Worm (Caenorhabditis elegans): ENCODE data around the gene her-1.

Gene her-1

DNA sequence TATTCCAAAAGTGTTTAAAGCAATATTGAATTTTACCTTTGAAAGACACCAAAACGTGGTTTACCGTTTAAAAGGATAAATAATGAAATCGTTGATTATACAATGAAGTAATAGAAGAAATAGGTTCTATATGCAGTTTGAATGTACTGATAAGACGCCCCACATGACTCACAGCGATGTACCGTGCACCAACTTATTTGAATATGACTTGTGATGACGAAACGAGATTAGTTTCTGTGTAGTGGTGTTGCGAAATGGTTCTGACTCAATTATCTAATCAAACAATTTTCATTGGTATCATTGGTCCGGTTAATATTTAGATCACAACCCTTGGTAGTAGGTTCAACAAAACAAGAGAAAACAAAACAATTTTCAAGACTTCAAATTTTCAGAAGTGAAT lies 14.4 kb downstream of the her-1 start:
- TF ChIP-seq ceh-39 (tag; optimal IDR thresholded peaks at IDR 0.05): no peak
- no peak for TF ChIP-seq M03D4.4 (tag; optimal IDR thresholded peaks at IDR 0.05)
- TF ChIP-seq nhr-12 (tag; optimal IDR thresholded peaks at IDR 0.05): no peak
- no peak for TF ChIP-seq elt-3 (tag; optimal IDR thresholded peaks at IDR 0.05)
- no peak for TF ChIP-seq ham-2 (GFP tag; optimal IDR thresholded peaks at IDR 0.05)
- no peak for TF ChIP-seq unc-39 (tag; optimal IDR thresholded peaks at IDR 0.05)
- no peak for TF ChIP-seq flh-1 (GFP tag; optimal IDR thresholded peaks at IDR 0.05)
- TF ChIP-seq elt-1 (tag; optimal IDR thresholded peaks at IDR 0.05; ENCODE audit: borderline replicate concordance, insufficient read depth): no peak
- no peak for TF ChIP-seq unc-62 (GFP tag; optimal IDR thresholded peaks at IDR 0.05)

DNA sequence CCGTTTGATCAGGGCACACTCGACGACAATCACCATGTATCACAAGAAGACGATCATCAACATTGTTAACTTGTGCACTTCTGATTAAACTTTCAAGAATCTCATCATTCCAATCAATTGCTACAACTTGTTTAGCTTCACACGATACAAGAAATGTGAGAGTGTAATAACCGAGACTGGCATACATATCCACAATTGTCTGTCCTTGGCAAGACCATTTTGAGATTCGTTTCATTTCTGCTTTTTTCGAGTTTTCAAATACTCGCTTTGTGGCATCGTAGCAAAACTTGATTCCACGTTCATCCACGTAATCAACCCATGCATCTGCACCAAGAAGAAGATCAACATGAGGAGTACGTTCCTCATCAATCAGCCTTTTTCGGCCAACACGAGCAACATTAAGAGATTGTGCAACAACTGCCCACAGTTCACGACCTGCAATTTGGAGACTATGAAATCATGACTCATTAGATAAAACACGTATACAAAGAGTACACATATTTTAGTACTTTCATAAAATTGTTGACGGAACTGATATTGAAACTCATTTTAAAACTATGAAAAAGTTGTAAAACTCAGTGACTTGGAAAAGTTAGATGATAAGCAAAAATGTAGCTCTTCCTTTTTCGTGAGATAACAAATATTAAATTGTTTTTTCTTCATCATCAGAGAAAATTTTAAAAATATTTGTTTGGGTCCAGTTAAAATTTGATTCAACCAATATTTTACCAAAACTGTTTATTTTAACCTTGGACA lies 15.8 kb downstream of the her-1 start:
- TF ChIP-seq nhr-76 (tag; optimal IDR thresholded peaks at IDR 0.05): no peak
- no peak for TF ChIP-seq unc-39 (tag; optimal IDR thresholded peaks at IDR 0.05)
- no peak for TF ChIP-seq unc-120 (tag; optimal IDR thresholded peaks at IDR 0.05; ENCODE audit: poor library complexity, severe bottlenecking)
- TF ChIP-seq ces-1 (GFP tag; optimal IDR thresholded peaks at IDR 0.05): no peak
- no peak for TF ChIP-seq lsy-2 (tag; optimal IDR thresholded peaks at IDR 0.05)
- no peak for TF ChIP-seq mab-5 (tag; optimal IDR thresholded peaks at IDR 0.05)
- no peak for TF ChIP-seq mep-1 (tag; optimal IDR thresholded peaks at IDR 0.05)
- TF ChIP-seq flh-1 (GFP tag; optimal IDR thresholded peaks at IDR 0.05): no peak
- no peak for TF ChIP-seq M03D4.4 (tag; optimal IDR thresholded peaks at IDR 0.05)
- TF ChIP-seq nhr-28 (tag; optimal IDR thresholded peaks at IDR 0.05): no peak
- TF ChIP-seq blmp-1 (tag; optimal IDR thresholded peaks at IDR 0.05): no peak

DNA sequence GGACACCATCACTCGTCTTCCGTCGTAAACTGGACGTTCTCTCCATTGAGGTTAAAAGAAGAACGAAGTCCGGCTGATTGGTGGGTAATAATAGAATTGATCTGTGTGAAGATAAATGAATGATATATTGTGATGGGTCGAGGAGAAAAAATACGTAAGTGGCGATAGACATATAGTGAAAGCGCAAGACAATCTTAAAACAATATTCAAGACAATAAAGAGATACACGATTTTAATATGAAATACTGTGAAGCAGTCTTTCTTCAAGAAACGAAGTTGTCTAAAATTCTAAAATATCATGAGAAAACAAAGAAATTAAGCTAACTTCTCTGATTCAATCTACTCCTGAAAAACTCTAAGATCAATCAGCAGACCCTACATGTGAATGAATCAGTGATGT lies 16.7 kb downstream of the her-1 start, which contains the start of gene F40F9.10:
F40F9.10 (minus strand) TSS at position 101 of the 400 bp plus-strand sequence.
- TF ChIP-seq cnd-1 (tag; optimal IDR thresholded peaks at IDR 0.05): no peak
- no peak for TF ChIP-seq blmp-1 (tag; optimal IDR thresholded peaks at IDR 0.05)
- no peak for TF ChIP-seq ztf-11 (tag; optimal IDR thresholded peaks at IDR 0.05)
- no peak for TF ChIP-seq nhr-12 (tag; optimal IDR thresholded peaks at IDR 0.05)
- TF ChIP-seq elt-3 (tag; optimal IDR thresholded peaks at IDR 0.05): no peak
- no peak for TF ChIP-seq nhr-76 (tag; optimal IDR thresholded peaks at IDR 0.05)
- no peak for TF ChIP-seq sem-2 (GFP tag; optimal IDR thresholded peaks at IDR 0.05)
- no peak for TF ChIP-seq nhr-2 (tag; optimal IDR thresholded peaks at IDR 0.05)
- TF ChIP-seq tbx-8 (GFP tag; optimal IDR thresholded peaks at IDR 0.05): no peak
- TF ChIP-seq lin-32 (GFP tag; optimal IDR thresholded peaks at IDR 0.05): no peak
- TF ChIP-seq unc-62 (GFP tag; optimal IDR thresholded peaks at IDR 0.05): no peak
- TF ChIP-seq sptf-1 (tag; optimal IDR thresholded peaks at IDR 0.05): no peak
- no peak for TF ChIP-seq M03D4.4 (tag; optimal IDR thresholded peaks at IDR 0.05)
- no peak for TF ChIP-seq elt-1 (tag; optimal IDR thresholded peaks at IDR 0.05; ENCODE audit: borderline replicate concordance, insufficient read depth)
- TF ChIP-seq snpc-4 (tag; optimal IDR thresholded peaks at IDR 0.05): no peak
- TF ChIP-seq bed-3 (GFP tag; optimal IDR thresholded peaks at IDR 0.05): no peak

DNA sequence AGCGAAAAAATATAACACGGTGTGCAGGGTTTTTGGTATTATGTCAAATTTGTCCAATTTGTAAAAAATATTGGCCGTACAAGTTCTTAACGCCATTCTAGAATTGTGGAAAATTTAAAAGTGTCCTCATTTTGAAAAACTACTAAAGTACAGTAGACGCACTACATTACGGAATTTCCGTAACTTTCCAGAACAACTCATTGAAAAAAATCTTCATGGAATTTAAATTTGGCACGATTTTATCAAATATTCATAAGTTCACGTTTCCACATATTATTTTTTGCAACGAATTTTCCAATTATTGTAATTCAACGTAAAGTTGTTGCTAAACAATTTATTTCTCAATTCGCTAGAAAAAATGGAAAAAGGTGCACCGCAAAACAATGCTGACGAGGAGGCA lies 18.1 kb downstream of the her-1 start, which contains the start of gene F40F9.3:
F40F9.3 (plus strand) TSS at position 301 of the 400 bp plus-strand sequence.
- TF ChIP-seq mab-5 (tag; optimal IDR thresholded peaks at IDR 0.05): no peak
- TF ChIP-seq unc-39 (tag; optimal IDR thresholded peaks at IDR 0.05): no peak
- TF ChIP-seq drap-1 (GFP tag; optimal IDR thresholded peaks at IDR 0.05): no peak
- no peak for TF ChIP-seq unc-62 (GFP tag; optimal IDR thresholded peaks at IDR 0.05)
- no peak for TF ChIP-seq M03D4.4 (tag; optimal IDR thresholded peaks at IDR 0.05)
- TF ChIP-seq ceh-43 (GFP tag; optimal IDR thresholded peaks at IDR 0.05): no peak
- no peak for TF ChIP-seq ztf-11 (tag; optimal IDR thresholded peaks at IDR 0.05)
- no peak for TF ChIP-seq lsy-2 (tag; optimal IDR thresholded peaks at IDR 0.05)
- no peak for TF ChIP-seq blmp-1 (tag; optimal IDR thresholded peaks at IDR 0.05)

DNA sequence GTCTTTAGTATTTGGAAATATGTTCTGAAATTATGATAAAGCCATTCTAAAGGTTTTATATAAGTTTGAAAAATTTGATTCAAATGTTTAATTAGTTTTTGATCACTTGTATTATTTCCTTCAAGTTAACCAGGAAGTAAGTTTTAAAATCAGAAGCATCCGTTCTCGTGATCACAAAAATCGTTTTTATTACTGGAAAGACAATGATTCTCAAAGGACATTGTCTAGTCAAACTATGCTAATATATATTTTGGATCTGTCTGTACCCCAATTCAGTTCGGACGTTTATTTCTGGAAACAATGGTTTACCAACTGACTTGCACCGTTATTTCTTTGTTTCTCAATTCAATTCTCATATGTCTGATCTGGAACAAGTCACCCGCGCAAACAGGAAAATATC lies 19.6 kb downstream of the her-1 start, which contains the start of gene str-188:
str-188 (plus strand) TSS at position 301 of the 400 bp plus-strand sequence.
- TF ChIP-seq nhr-28 (tag; optimal IDR thresholded peaks at IDR 0.05) (no peak), lsy-2 (tag; optimal IDR thresholded peaks at IDR 0.05) (no peak), nhr-2 (tag; optimal IDR thresholded peaks at IDR 0.05) (no peak), blmp-1 (tag; optimal IDR thresholded peaks at IDR 0.05) (no peak), unc-62 (GFP tag; optimal IDR thresholded peaks at IDR 0.05) (no peak), drap-1 (GFP tag; optimal IDR thresholded peaks at IDR 0.05) (no peak), cnd-1 (tag; optimal IDR thresholded peaks at IDR 0.05) (no peak), sptf-1 (tag; optimal IDR thresholded peaks at IDR 0.05) (no peak), mep-1 (tag; optimal IDR thresholded peaks at IDR 0.05) (no peak), mab-5 (tag; optimal IDR thresholded peaks at IDR 0.05) (no peak)

All from whole organism, mixed stage, embryonic.